Worm (Caenorhabditis elegans) whole organism, L1 larva: Measurements from ENCODE around the gene C15C8.6.

Experiments
- C04F5.9 ChIP-seq: sonication (generic microtip); optimal IDR thresholded peaks from 2 replicates; lab custom pipeline; 2016; ENCODE audit warnings: missing genetic modification characterization, missing compliant biosample characterization
- C16A3.4 ChIP-seq: fragments of 150-350 bp; optimal IDR thresholded peaks from 2 replicates; lab custom pipeline; 2014; ENCODE audit warnings: missing biosample characterization, missing genetic modification characterization
- C34B4.2 ChIP-seq: sonication (generic microtip); optimal IDR thresholded peaks from 2 replicates; lab custom pipeline; 2017; ENCODE audit warnings: mild to moderate bottlenecking, missing genetic modification characterization, missing compliant biosample characterization
- aly-2 ChIP-seq: fragments of 150-350 bp; optimal IDR thresholded peaks from 2 replicates; lab custom pipeline; 2014; ENCODE audit warnings: missing biosample characterization, missing genetic modification characterization
- blmp-1 ChIP-seq: fragments of 150-350 bp; optimal IDR thresholded peaks from 2 replicates; lab custom pipeline; 2014; ENCODE audit warnings: missing biosample characterization, missing genetic modification characterization
- ceh-63 ChIP-seq: fragments of 200-800 bp; sonication (Bioruptor generic); optimal IDR thresholded peaks from 2 replicates; lab custom pipeline; 2018; ENCODE audit warnings: mild to moderate bottlenecking, missing genetic modification characterization, missing compliant biosample characterization
- ces-1 ChIP-seq: fragments of 150-350 bp; optimal IDR thresholded peaks from 2 replicates; lab custom pipeline; 2014; ENCODE audit warnings: missing biosample characterization, missing genetic modification reagents, missing genetic modification characterization
- dpl-1 ChIP-seq, 3 experiments: fragments of 150-350 bp in 2 of 3; sonication (generic microtip) in 1 of 3; optimal IDR thresholded peaks; 2 replicates each; lab custom pipeline; 2014 to 2017; ENCODE audit warnings: missing biosample characterization in 3 of 3, missing genetic modification characterization in 3 of 3, missing genetic modification reagents in 3 of 3
- efl-1 ChIP-seq, 4 experiments: fragments of 150-350 bp; optimal IDR thresholded peaks in 3 of 4; peaks in 1 of 4; 1 replicate in 1 of 4; 2 replicates in 3 of 4; lab custom pipeline; 2014; ENCODE audit warnings: missing biosample characterization in 2 of 4, missing genetic modification characterization in 2 of 4, missing genetic modification reagents in 2 of 4
- egl-27 ChIP-seq, 2 experiments: fragments of 150-350 bp in 1 of 2; sonication (generic microtip); optimal IDR thresholded peaks; 3 replicates each; lab custom pipeline; 2017 to 2018; ENCODE audit warnings: missing biosample characterization in 2 of 2, missing genetic modification characterization in 2 of 2, missing genetic modification reagents in 2 of 2
- elt-2 ChIP-seq: sonication (generic microtip); optimal IDR thresholded peaks from 2 replicates; lab custom pipeline; 2016; ENCODE audit warnings: missing genetic modification characterization, mild to moderate bottlenecking, inconsistent platforms, missing compliant biosample characterization, missing genetic modification reagents
- elt-3 ChIP-seq, 6 experiments: fragments of 150-350 bp in 1 of 6; sonication (generic microtip); optimal IDR thresholded peaks; 2 replicates each; lab custom pipeline; 2017 to 2018; ENCODE audit warnings: missing biosample characterization in 6 of 6, missing genetic modification characterization in 6 of 6, inconsistent platforms in 1 of 6
- fkh-10 ChIP-seq: sonication (generic microtip); optimal IDR thresholded peaks from 2 replicates; lab custom pipeline; 2017; ENCODE audit warnings: missing biosample characterization, missing genetic modification reagents, missing genetic modification characterization
- fkh-4 ChIP-seq: sonication (generic microtip); optimal IDR thresholded peaks from 2 replicates; lab custom pipeline; 2016; ENCODE audit warnings: missing compliant biosample characterization, missing genetic modification characterization, borderline replicate concordance
- irx-1 ChIP-seq: sonication (generic microtip); optimal IDR thresholded peaks from 2 replicates; lab custom pipeline; 2016; ENCODE audit warnings: missing genetic modification characterization, missing compliant biosample characterization
- lin-13 ChIP-seq: fragments of 150-350 bp; optimal IDR thresholded peaks from 2 replicates; lab custom pipeline; 2014; ENCODE audit warnings: missing biosample characterization, missing genetic modification reagents, missing genetic modification characterization
- lir-3 ChIP-seq: sonication (generic microtip); optimal IDR thresholded peaks from 2 replicates; lab custom pipeline; 2016; ENCODE audit warnings: mild to moderate bottlenecking, missing genetic modification characterization, moderate library complexity, missing compliant biosample characterization; ENCODE audit not compliant: poor library complexity
- lsy-2 ChIP-seq, 2 experiments: fragments of 150-350 bp; optimal IDR thresholded peaks; 2 replicates each; lab custom pipeline; 2014; ENCODE audit warnings: missing biosample characterization in 2 of 2, missing genetic modification characterization in 2 of 2
- mep-1 ChIP-seq: fragments of 150-350 bp; optimal IDR thresholded peaks from 2 replicates; lab custom pipeline; 2014; ENCODE audit warnings: missing biosample characterization, missing genetic modification characterization
- nhr-12 ChIP-seq: sonication (generic microtip); optimal IDR thresholded peaks from 2 replicates; lab custom pipeline; 2017; ENCODE audit warnings: missing biosample characterization, missing genetic modification characterization
- nhr-19 ChIP-seq: fragments of 200-800 bp; sonication (Bioruptor generic); conservative IDR thresholded peaks from 2 replicates; pipeline ENCODE4 v1.3.6; 2022; ENCODE audit warnings: missing genetic modification characterization, missing compliant biosample characterization
- nhr-28 ChIP-seq: fragments of 150-350 bp; optimal IDR thresholded peaks from 2 replicates; lab custom pipeline; 2014; ENCODE audit warnings: missing biosample characterization, missing genetic modification characterization
- nhr-71 ChIP-seq: sonication (generic microtip); optimal IDR thresholded peaks from 2 replicates; lab custom pipeline; 2016; ENCODE audit warnings: mild to moderate bottlenecking, missing genetic modification characterization, moderate library complexity, missing compliant biosample characterization
- nhr-76 ChIP-seq: sonication (generic microtip); optimal IDR thresholded peaks from 2 replicates; lab custom pipeline; 2017; ENCODE audit warnings: missing biosample characterization, missing genetic modification characterization
- nhr-77 ChIP-seq: fragments of 150-350 bp; optimal IDR thresholded peaks from 2 replicates; lab custom pipeline; 2014; ENCODE audit warnings: missing biosample characterization, missing genetic modification characterization
- nhr-84 ChIP-seq: sonication (generic microtip); optimal IDR thresholded peaks from 2 replicates; lab custom pipeline; 2017; ENCODE audit warnings: missing biosample characterization, missing genetic modification characterization
- nhr-90 ChIP-seq: sonication (generic microtip); optimal IDR thresholded peaks from 2 replicates; lab custom pipeline; 2016; ENCODE audit warnings: mild to moderate bottlenecking, missing genetic modification characterization, missing compliant biosample characterization; ENCODE audit not compliant: poor library complexity
- pag-3 ChIP-seq: sonication (generic microtip); optimal IDR thresholded peaks from 2 replicates; lab custom pipeline; 2017; ENCODE audit warnings: missing genetic modification characterization, mild to moderate bottlenecking, missing compliant biosample characterization, antibody characterized with exemption, borderline replicate concordance; ENCODE audit not compliant: insufficient read depth
- pqm-1 ChIP-seq: sonication (generic microtip); optimal IDR thresholded peaks from 3 replicates; lab custom pipeline; 2017; ENCODE audit warnings: missing biosample characterization, missing genetic modification characterization
- rnt-1 ChIP-seq: sonication (generic microtip); optimal IDR thresholded peaks from 2 replicates; lab custom pipeline; 2016; ENCODE audit warnings: mild to moderate bottlenecking, missing genetic modification characterization, moderate library complexity, missing compliant biosample characterization
- skn-1 ChIP-seq: fragments of 150-350 bp; optimal IDR thresholded peaks from 2 replicates; lab custom pipeline; 2014; ENCODE audit warnings: missing biosample characterization, missing genetic modification characterization
- snu-23 ChIP-seq: sonication (generic microtip); optimal IDR thresholded peaks from 2 replicates; lab custom pipeline; 2016; ENCODE audit warnings: missing genetic modification characterization, missing compliant biosample characterization
- sox-4 ChIP-seq: sonication (generic microtip); optimal IDR thresholded peaks from 2 replicates; lab custom pipeline; 2016; ENCODE audit warnings: missing genetic modification characterization, missing compliant biosample characterization
- tbx-2 ChIP-seq: sonication (generic microtip); optimal IDR thresholded peaks from 2 replicates; lab custom pipeline; 2016; ENCODE audit warnings: missing genetic modification characterization, missing compliant biosample characterization
- tlp-1 ChIP-seq: fragments of 150-350 bp; optimal IDR thresholded peaks from 2 replicates; lab custom pipeline; 2014; ENCODE audit warnings: missing biosample characterization, missing genetic modification characterization
- unc-86 ChIP-seq: sonication (generic microtip); optimal IDR thresholded peaks from 2 replicates; lab custom pipeline; 2016; ENCODE audit warnings: missing genetic modification characterization, missing compliant biosample characterization
- vab-15 ChIP-seq: sonication (generic microtip); optimal IDR thresholded peaks from 2 replicates; lab custom pipeline; 2017; ENCODE audit warnings: missing genotype, mild to moderate bottlenecking, missing genetic modification characterization, missing compliant biosample characterization

C15C8.6 gene

ce11 chrV:12747431-12747830, 3.9 kb downstream of the C15C8.6 start, which contains the start of gene C15C8.4:
TSS of gene C15C8.4 (minus strand) at chrV:12747463.
- TF ChIP-seq lsy-2 (tag; optimal IDR thresholded peaks at IDR 0.05; lab: Kevin White, UChicago), result peak in 1 of 2 experiments; percentile 50
- peak in 1 of 3 experiments; percentile 40 for TF ChIP-seq dpl-1 (GFP tag; optimal IDR thresholded peaks at IDR 0.05; lab: Kevin White, UChicago)
- no peak for TF ChIP-seq lir-3
- TF ChIP-seq lin-13 (GFP tag; lab: Kevin White, UChicago), result peak; percentile 9
- peak; percentile 74 for TF ChIP-seq blmp-1 (tag; lab: Kevin White, UChicago)
- no peak for TF ChIP-seq nhr-19 (GFP tag; lab: Robert Waterston, UW)
- TF ChIP-seq vab-15, result no peak
- peak; percentile 12 for TF ChIP-seq rnt-1
- TF ChIP-seq mep-1 (tag; lab: Kevin White, UChicago), result peak; percentile 37
- peak; percentile 15 to 20 for TF ChIP-seq efl-1 (optimal IDR thresholded peaks at IDR 0.05; lab: Kevin White, UChicago)
- peak; percentile 12 to 85 for TF ChIP-seq efl-1 (GFP tag; optimal IDR thresholded peaks at IDR 0.05 in 1 of 2; lab: Kevin White, UChicago)

DNA sequence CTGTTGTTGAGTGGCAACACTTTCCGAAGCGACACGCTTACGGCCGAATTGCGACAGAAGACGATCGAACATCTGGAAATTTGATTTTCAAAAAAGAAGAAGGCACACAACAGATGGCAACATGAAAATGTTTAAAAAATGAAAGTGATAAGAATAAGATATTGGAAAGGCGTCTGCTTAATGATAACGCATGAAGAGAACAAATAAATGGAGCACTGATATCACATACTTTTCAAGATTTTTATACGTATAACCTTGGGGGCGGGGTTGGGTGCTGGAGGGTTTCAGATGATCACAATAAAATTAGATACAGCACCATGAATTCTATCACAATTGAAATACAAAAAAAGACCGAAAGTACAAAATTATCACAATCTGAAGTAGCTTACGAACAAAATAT, 6.4 kb downstream of the C15C8.6 start, which contains the start of gene C15C8.7:
Gene C15C8.7 (minus strand): TSS at position 72 of the 400 bp plus-strand sequence.
- TF ChIP-seq elt-2 (tag; lab: Kevin White, UChicago) (peak; percentile 75), nhr-84 (no peak), nhr-28 (tag; lab: Kevin White, UChicago) (no peak), pqm-1 (peak; percentile 52)

ce11 chrV:12743778-12744502, 7.4 kb downstream of the C15C8.6 start:
- TF ChIP-seq ces-1 (GFP tag; lab: Kevin White, UChicago), result no peak
- peak; percentile 12 for TF ChIP-seq pqm-1
- peak; percentile 28 for TF ChIP-seq elt-2 (tag; lab: Kevin White, UChicago)

DNA sequence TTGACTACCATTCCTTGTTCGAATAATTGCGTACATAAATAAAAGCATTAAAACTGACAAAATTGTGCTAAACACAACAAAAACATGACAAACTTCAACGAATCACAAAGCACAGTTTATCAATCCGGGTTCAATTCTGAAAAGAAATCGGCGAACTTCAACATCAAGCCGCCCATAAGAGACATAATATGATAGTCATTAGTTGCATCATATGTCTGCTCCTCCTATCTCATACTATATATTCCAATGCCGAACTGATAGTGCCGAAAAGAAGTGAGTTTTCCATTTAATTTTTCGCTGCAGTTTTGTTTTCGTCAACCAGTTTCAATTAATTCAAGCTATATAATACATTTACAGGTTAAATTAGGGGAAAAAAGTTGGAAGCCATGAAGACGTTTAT, 9.7 kb downstream of the C15C8.6 start, which contains the start of gene hrg-7:
Gene hrg-7 (plus strand): TSS at position 358 of the 400 bp plus-strand sequence.
- TF ChIP-seq elt-2 (tag; lab: Kevin White, UChicago) (peak; percentile 90), nhr-28 (tag; lab: Kevin White, UChicago) (no peak), tlp-1 (tag; lab: Kevin White, UChicago) (no peak), tbx-2 (tag; lab: Kevin White, UChicago) (no peak), C04F5.9 (tag; lab: Kevin White, UChicago) (no peak), ceh-63 (GFP tag; lab: Kevin White, UChicago) (no peak), unc-86 (tag; lab: Kevin White, UChicago) (no peak), efl-1 (optimal IDR thresholded peaks at IDR 0.05; lab: Kevin White, UChicago) (no peak), efl-1 (GFP tag; optimal IDR thresholded peaks at IDR 0.05 in 1 of 2; lab: Kevin White, UChicago) (no peak), aly-2 (no peak), irx-1 (tag; lab: Kevin White, UChicago) (no peak), fkh-10 (GFP tag; lab: Kevin White, UChicago) (no peak), C34B4.2 (tag; lab: Kevin White, UChicago) (no peak), egl-27 (tag; optimal IDR thresholded peaks at IDR 0.05; lab: Kevin White, UChicago) (no peak), nhr-71 (tag; lab: Kevin White, UChicago) (peak; percentile 19), elt-3 (tag; optimal IDR thresholded peaks at IDR 0.05; lab: Kevin White, UChicago) (no peak), sox-4 (tag; lab: Kevin White, UChicago) (no peak), pag-3 (tag; lab: Kevin White, UChicago) (no peak), nhr-77 (tag; lab: Kevin White, UChicago) (no peak), skn-1 (no peak), nhr-90 (tag; lab: Kevin White, UChicago) (peak; percentile 12), C16A3.4 (no peak), nhr-12 (no peak), snu-23 (no peak), fkh-4 (tag; lab: Kevin White, UChicago) (no peak), nhr-76 (tag; lab: Kevin White, UChicago) (no peak)
